Worm (Caenorhabditis elegans): ENCODE results near the gene inx-18.
A peak's percentile ranks its signal among the peaks of the same experiment; 100 is the strongest.

inx-18 gene

ce11 chrIV:631869-632268 lies 25.7 kb downstream of the inx-18 start:
- TF ChIP-seq T22C8.4 (GFP tag; IDR thresholded peaks at IDR 0.05) = no peak
- no peak for TF ChIP-seq cog-1 (tag; optimal IDR thresholded peaks at IDR 0.05)
- no peak for TF ChIP-seq ref-1 (GFP tag; conservative IDR thresholded peaks at IDR 0.05)
- TF ChIP-seq med-1 (GFP tag; optimal IDR thresholded peaks at IDR 0.05; ENCODE audit: insufficient read depth) = no peak
- no peak for TF ChIP-seq tab-1 (GFP tag; IDR thresholded peaks at IDR 0.05)
- TF ChIP-seq flt-1 (GFP tag; IDR thresholded peaks at IDR 0.05) = no peak
- TF ChIP-seq ztf-29 (GFP tag; IDR thresholded peaks at IDR 0.05) = no peak
- TF ChIP-seq ztf-23 (GFP tag; IDR thresholded peaks at IDR 0.05) = no peak
- no peak for TF ChIP-seq klf-2 (GFP tag; conservative IDR thresholded peaks at IDR 0.05)

DNA sequence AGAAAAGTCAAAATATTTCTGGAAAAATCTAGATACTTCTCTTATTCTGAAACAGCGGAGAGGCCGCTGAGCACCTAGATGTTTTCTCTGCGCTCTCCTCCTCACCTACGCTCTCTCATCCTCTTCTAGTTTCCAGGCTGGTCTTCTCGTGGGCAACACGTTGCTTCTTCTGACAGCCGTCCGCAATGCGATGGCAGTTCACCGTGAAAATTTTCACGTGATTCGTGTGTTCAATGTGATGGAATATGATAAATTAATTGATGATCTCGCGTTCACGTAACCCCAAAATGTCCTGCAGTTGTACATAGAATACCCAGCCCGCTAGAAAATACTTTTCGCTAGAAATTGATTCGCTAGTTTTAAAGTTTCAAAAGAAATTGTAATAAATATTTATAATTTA lies 27.4 kb downstream of the inx-18 start:
- no peak for TF ChIP-seq T22C8.4 (GFP tag; IDR thresholded peaks at IDR 0.05)
- no peak for TF ChIP-seq tab-1 (GFP tag; IDR thresholded peaks at IDR 0.05)
- TF ChIP-seq cog-1 (tag; optimal IDR thresholded peaks at IDR 0.05) = no peak
- TF ChIP-seq ref-1 (GFP tag; conservative IDR thresholded peaks at IDR 0.05) = no peak
- no peak for TF ChIP-seq flt-1 (GFP tag; IDR thresholded peaks at IDR 0.05)

DNA sequence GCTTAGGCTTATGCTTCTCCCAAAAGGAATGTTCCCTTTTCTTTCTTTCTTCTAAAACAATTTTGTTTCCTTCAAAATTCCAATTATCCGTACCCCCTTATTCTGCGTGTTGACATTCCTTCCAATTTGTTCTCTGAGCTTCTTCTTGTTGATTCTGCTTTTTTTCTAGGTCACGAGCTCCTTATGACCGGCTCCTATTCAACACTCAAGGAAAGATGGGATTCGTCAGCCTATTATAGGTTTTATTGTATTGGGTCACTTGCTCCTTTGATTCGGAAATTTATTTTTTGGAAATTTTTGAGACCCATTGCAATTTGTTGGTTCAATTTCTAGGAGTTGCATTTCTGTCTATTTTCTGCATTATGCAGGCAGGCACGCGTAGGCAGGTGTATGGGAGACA lies 33.0 kb downstream of the inx-18 start:
- TF ChIP-seq tab-1 (GFP tag; IDR thresholded peaks at IDR 0.05) (no peak), flt-1 (GFP tag; IDR thresholded peaks at IDR 0.05) (no peak), cog-1 (tag; optimal IDR thresholded peaks at IDR 0.05) (no peak), ref-1 (GFP tag; conservative IDR thresholded peaks at IDR 0.05) (no peak)

DNA sequence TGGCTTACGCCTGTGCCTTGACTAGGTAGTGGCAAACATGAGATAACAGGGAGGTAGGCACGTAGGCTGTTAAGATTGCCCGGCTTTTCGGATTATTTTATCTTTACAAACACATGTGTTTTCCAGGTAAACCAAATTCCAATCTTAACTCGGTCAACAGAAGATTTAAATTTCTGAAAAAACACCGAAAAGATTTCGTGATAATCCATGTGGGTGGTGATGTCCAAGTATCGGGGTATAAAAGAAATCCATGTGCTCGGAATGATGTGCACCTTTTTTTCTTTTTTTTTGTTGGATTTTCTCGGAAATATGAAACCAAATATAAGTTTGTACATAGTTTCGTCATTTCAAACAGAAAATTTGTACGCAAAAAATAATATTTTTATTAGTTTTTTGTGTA lies 37.3 kb downstream of the inx-18 start:
- no peak for TF ChIP-seq klf-2 (GFP tag; conservative IDR thresholded peaks at IDR 0.05)
- no peak for TF ChIP-seq ztf-23 (GFP tag; IDR thresholded peaks at IDR 0.05)
- TF ChIP-seq ref-1 (GFP tag; conservative IDR thresholded peaks at IDR 0.05) = no peak
- no peak for TF ChIP-seq flt-1 (GFP tag; IDR thresholded peaks at IDR 0.05)
- no peak for TF ChIP-seq ztf-29 (GFP tag; IDR thresholded peaks at IDR 0.05)
- TF ChIP-seq med-1 (GFP tag; optimal IDR thresholded peaks at IDR 0.05; ENCODE audit: insufficient read depth) = no peak
- TF ChIP-seq tab-1 (GFP tag; IDR thresholded peaks at IDR 0.05) = no peak
- no peak for TF ChIP-seq cog-1 (tag; optimal IDR thresholded peaks at IDR 0.05)
- no peak for TF ChIP-seq T22C8.4 (GFP tag; IDR thresholded peaks at IDR 0.05)

DNA sequence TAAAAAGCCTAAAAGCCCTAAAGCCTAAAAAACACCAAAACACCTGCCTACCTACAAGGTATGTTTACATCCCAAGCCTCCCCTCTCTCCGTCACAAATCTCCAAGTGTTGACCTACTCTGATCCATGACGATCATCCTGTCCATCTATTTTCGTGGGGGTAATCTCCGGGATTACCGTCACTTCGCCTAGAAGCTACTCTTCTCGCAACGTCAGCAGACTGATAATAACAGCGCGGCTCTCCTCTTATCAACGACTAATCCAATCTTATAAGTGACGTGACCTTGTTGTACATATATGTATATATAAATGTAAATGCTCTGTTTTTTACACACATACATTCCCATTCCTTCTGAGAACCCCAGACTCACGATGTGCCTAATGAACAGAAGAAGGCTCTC lies 42.2 kb downstream of the inx-18 start:
- TF ChIP-seq flt-1 (GFP tag; IDR thresholded peaks at IDR 0.05) (no peak), ztf-29 (GFP tag; IDR thresholded peaks at IDR 0.05) (no peak)

DNA sequence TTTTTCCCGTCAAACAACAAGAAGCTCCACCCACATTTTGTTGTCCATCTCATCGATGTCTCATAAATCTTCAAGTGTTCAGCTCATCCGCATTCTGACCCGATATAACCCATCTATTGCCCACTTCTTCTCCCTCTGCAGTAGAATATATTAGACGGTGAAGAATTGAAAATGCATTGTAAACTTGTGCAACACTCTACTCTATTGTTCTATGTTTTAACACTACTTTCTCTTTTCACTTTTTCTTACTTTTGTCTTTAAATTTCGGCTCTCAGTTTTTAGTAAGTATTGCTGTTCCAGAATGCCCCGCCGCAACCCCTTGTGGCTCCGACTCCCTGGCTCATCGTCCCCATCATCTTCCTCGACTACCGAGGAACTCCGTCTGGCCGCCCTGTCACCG lies 43.2 kb downstream of the inx-18 start, which contains the start of gene K11H12.9:
Gene K11H12.9, plus strand, starts transcription at position 301 of the 400 bp plus-strand sequence.
- TF ChIP-seq cog-1 (tag; optimal IDR thresholded peaks at IDR 0.05) = no peak

ce11 chrIV:653138-653848 lies 47.1 kb downstream of the inx-18 start, which contains the start of gene K11H12.1:
Gene K11H12.1 (minus strand): TSS chrIV:653421.
- TF ChIP-seq ztf-23 (GFP tag; IDR thresholded peaks at IDR 0.05) (no peak), med-1 (GFP tag; optimal IDR thresholded peaks at IDR 0.05; ENCODE audit: insufficient read depth) (no peak), cog-1 (tag; optimal IDR thresholded peaks at IDR 0.05) (no peak), T22C8.4 (GFP tag; IDR thresholded peaks at IDR 0.05) (no peak), flt-1 (GFP tag; IDR thresholded peaks at IDR 0.05) (no peak), ref-1 (GFP tag; conservative IDR thresholded peaks at IDR 0.05) (no peak), tab-1 (GFP tag; IDR thresholded peaks at IDR 0.05) (no peak), klf-2 (GFP tag; conservative IDR thresholded peaks at IDR 0.05) (no peak), ztf-29 (GFP tag; IDR thresholded peaks at IDR 0.05) (no peak)

- TF ChIP-seq cog-1 (tag; optimal IDR thresholded peaks at IDR 0.05) = peak; percentile 99
- TF ChIP-seq klf-2 (GFP tag; conservative IDR thresholded peaks at IDR 0.05) = peak; percentile 87
- TF ChIP-seq T22C8.4 (GFP tag; IDR thresholded peaks at IDR 0.05) = peak; percentile 81
- peak; percentile 66 for TF ChIP-seq ref-1 (GFP tag; conservative IDR thresholded peaks at IDR 0.05)
- peak; percentile 98 for TF ChIP-seq ztf-23 (GFP tag; IDR thresholded peaks at IDR 0.05)
- peak; percentile 96 for TF ChIP-seq flt-1 (GFP tag; IDR thresholded peaks at IDR 0.05)
- TF ChIP-seq ztf-29 (GFP tag; IDR thresholded peaks at IDR 0.05) = peak; percentile 94
- peak; percentile 47 for TF ChIP-seq med-1 (GFP tag; optimal IDR thresholded peaks at IDR 0.05; ENCODE audit: insufficient read depth)
- peak; percentile 87 for TF ChIP-seq tab-1 (GFP tag; IDR thresholded peaks at IDR 0.05)
Measured at ce11 chrIV:654526-655440, 48.6 kb downstream of the inx-18 start, which contains the start of the genes rpl-15 and K11H12.8. Gene rpl-15 (minus strand): TSS chrIV:654576. Gene K11H12.8 (plus strand): TSS chrIV:655390.

ce11 chrIV:657046-657445 lies 50.9 kb downstream of the inx-18 start:
- TF ChIP-seq ref-1 (GFP tag; conservative IDR thresholded peaks at IDR 0.05) = no peak
- TF ChIP-seq klf-2 (GFP tag; conservative IDR thresholded peaks at IDR 0.05) = no peak
- TF ChIP-seq med-1 (GFP tag; optimal IDR thresholded peaks at IDR 0.05; ENCODE audit: insufficient read depth) = no peak
- TF ChIP-seq ztf-29 (GFP tag; IDR thresholded peaks at IDR 0.05) = no peak
- no peak for TF ChIP-seq flt-1 (GFP tag; IDR thresholded peaks at IDR 0.05)
- TF ChIP-seq ztf-23 (GFP tag; IDR thresholded peaks at IDR 0.05) = no peak
- no peak for TF ChIP-seq T22C8.4 (GFP tag; IDR thresholded peaks at IDR 0.05)
- no peak for TF ChIP-seq tab-1 (GFP tag; IDR thresholded peaks at IDR 0.05)
- TF ChIP-seq cog-1 (tag; optimal IDR thresholded peaks at IDR 0.05) = no peak

ce11 chrIV:657932-658331 lies 51.8 kb downstream of the inx-18 start:
- TF ChIP-seq ref-1 (GFP tag; conservative IDR thresholded peaks at IDR 0.05) = no peak
- TF ChIP-seq flt-1 (GFP tag; IDR thresholded peaks at IDR 0.05) = no peak
- no peak for TF ChIP-seq ztf-23 (GFP tag; IDR thresholded peaks at IDR 0.05)
- TF ChIP-seq cog-1 (tag; optimal IDR thresholded peaks at IDR 0.05) = no peak
- TF ChIP-seq tab-1 (GFP tag; IDR thresholded peaks at IDR 0.05) = no peak
- no peak for TF ChIP-seq med-1 (GFP tag; optimal IDR thresholded peaks at IDR 0.05; ENCODE audit: insufficient read depth)
- no peak for TF ChIP-seq T22C8.4 (GFP tag; IDR thresholded peaks at IDR 0.05)
- TF ChIP-seq klf-2 (GFP tag; conservative IDR thresholded peaks at IDR 0.05) = no peak
- TF ChIP-seq ztf-29 (GFP tag; IDR thresholded peaks at IDR 0.05) = no peak
